Worm (Caenorhabditis elegans) whole organism, L4 larva: ENCODE results near the gene C27D8.2.

Source experiments
- Y105C5A.15 ChIP-seq: fragments of 200-800 bp; sonication (Bioruptor generic); IDR thresholded peaks from 2 replicates; pipeline ENCODE4 v1.3.6; 2022; ENCODE audit warnings: missing genetic modification characterization, missing compliant biosample characterization
- Y48G9A.11 ChIP-seq: fragments of 200-800 bp; sonication (Bioruptor generic); IDR thresholded peaks from 2 replicates; pipeline ENCODE4 v1.3.6; 2022; ENCODE audit warnings: missing genetic modification reagents, missing genetic modification characterization, missing compliant biosample characterization
- Y5F2A.4 ChIP-seq: fragments of 200-800 bp; sonication (Bioruptor generic); optimal IDR thresholded peaks from 2 replicates; lab custom pipeline; 2018; ENCODE audit warnings: mild to moderate bottlenecking, missing genetic modification characterization, missing compliant biosample characterization
- ZK337.2 ChIP-seq: fragments of 200-800 bp; sonication (Bioruptor generic); IDR thresholded peaks from 2 replicates; pipeline ENCODE4 v1.3.6; 2022; ENCODE audit warnings: missing genetic modification reagents, missing genetic modification characterization, missing compliant biosample characterization
- aha-1 ChIP-seq: fragments of 150-350 bp; peaks from one replicate; lab custom pipeline; 2014; ENCODE audit warnings: missing biosample characterization, missing genetic modification characterization
- arid-1 ChIP-seq: fragments of 200-800 bp; sonication (Bioruptor generic); conservative IDR thresholded peaks from 2 replicates; pipeline ENCODE4 v1.3.6; 2022; ENCODE audit warnings: missing genetic modification reagents, missing genetic modification characterization, missing compliant biosample characterization
- ceh-44 ChIP-seq: fragments of 200-800 bp; sonication (Bioruptor generic); IDR thresholded peaks from 2 replicates; pipeline ENCODE4 v1.3.6; 2022; ENCODE audit warnings: missing genetic modification reagents, missing genetic modification characterization, missing compliant biosample characterization
- ceh-62 ChIP-seq: sonication (generic microtip); optimal IDR thresholded peaks from 2 replicates; lab custom pipeline; 2017; ENCODE audit warnings: missing biosample characterization, missing genetic modification characterization
- ceh-82 ChIP-seq: sonication (generic microtip); optimal IDR thresholded peaks from 2 replicates; lab custom pipeline; 2017; ENCODE audit warnings: missing biosample characterization, missing genetic modification characterization
- ces-1 ChIP-seq: fragments of 150-350 bp; sonication (generic microtip); optimal IDR thresholded peaks from 4 replicates; lab custom pipeline; 2014; ENCODE audit warnings: missing biosample characterization, missing genetic modification reagents, missing genetic modification characterization
- daf-16 ChIP-seq, 3 experiments: sonication (generic microtip); optimal IDR thresholded peaks; 2 replicates each; lab custom pipeline; 2016 to 2017; ENCODE audit warnings: missing genetic modification characterization in 3 of 3, missing genetic modification reagents in 3 of 3, mild to moderate bottlenecking in 2 of 3, missing compliant biosample characterization in 2 of 3, missing biosample characterization in 1 of 3, moderate library complexity in 1 of 3
- dmd-6 ChIP-seq: fragments of 200-800 bp; sonication (Bioruptor generic); IDR thresholded peaks from 2 replicates; pipeline ENCODE4 v1.3.6; 2022; ENCODE audit warnings: missing genetic modification reagents, missing genetic modification characterization, missing compliant biosample characterization
- dmd-9 ChIP-seq: fragments of 200-800 bp; sonication (Bioruptor generic); IDR thresholded peaks from 2 replicates; pipeline ENCODE4 v1.3.6; 2022; ENCODE audit warnings: missing genetic modification reagents, missing genetic modification characterization, missing compliant biosample characterization
- dpl-1 ChIP-seq: fragments of 150-350 bp; optimal IDR thresholded peaks from 2 replicates; lab custom pipeline; 2014; ENCODE audit warnings: missing biosample characterization, missing genetic modification reagents, missing genetic modification characterization
- duxl-1 ChIP-seq: sonication (generic microtip); optimal IDR thresholded peaks from 2 replicates; lab custom pipeline; 2016; ENCODE audit warnings: mild to moderate bottlenecking, missing genetic modification characterization, moderate library complexity, missing compliant biosample characterization; ENCODE audit not compliant: poor library complexity
- dve-1 ChIP-seq: sonication (generic microtip); optimal IDR thresholded peaks from 2 replicates; lab custom pipeline; 2017; ENCODE audit warnings: antibody characterized with exemption, mild to moderate bottlenecking, missing genetic modification characterization, missing compliant biosample characterization; ENCODE audit not compliant: insufficient read depth
- egl-27 ChIP-seq: sonication (generic microtip); optimal IDR thresholded peaks from 3 replicates; lab custom pipeline; 2017; ENCODE audit warnings: missing biosample characterization, missing genetic modification reagents, missing genetic modification characterization
- fkh-10 ChIP-seq: fragments of 150-350 bp; optimal IDR thresholded peaks from 2 replicates; lab custom pipeline; 2014; ENCODE audit warnings: missing biosample characterization, missing genetic modification reagents, missing genetic modification characterization
- fos-1 ChIP-seq: fragments of 150-350 bp; optimal IDR thresholded peaks from 2 replicates; lab custom pipeline; 2014; ENCODE audit warnings: missing biosample characterization, missing genetic modification characterization
- hlh-11 ChIP-seq: fragments of 200-800 bp; sonication (Bioruptor generic); optimal IDR thresholded peaks from 2 replicates; lab custom pipeline; 2018; ENCODE audit warnings: mild to moderate bottlenecking, missing genetic modification characterization, missing compliant biosample characterization
- hlh-30 ChIP-seq: sonication (generic microtip); optimal IDR thresholded peaks from 2 replicates; lab custom pipeline; 2017; ENCODE audit warnings: antibody characterized with exemption, mild to moderate bottlenecking, missing genetic modification characterization, missing compliant biosample characterization; ENCODE audit not compliant: insufficient read depth
- hmg-1.1 ChIP-seq: fragments of 200-800 bp; sonication (Bioruptor generic); IDR thresholded peaks from 2 replicates; pipeline ENCODE4 v1.3.6; 2022; ENCODE audit warnings: missing genetic modification reagents, missing genetic modification characterization, missing compliant biosample characterization
- jun-1 ChIP-seq: fragments of 150-350 bp; optimal IDR thresholded peaks from 2 replicates; lab custom pipeline; 2014; ENCODE audit warnings: missing biosample characterization, missing genetic modification reagents, missing genetic modification characterization
- lim-7 ChIP-seq: fragments of 200-800 bp; sonication (Bioruptor generic); IDR thresholded peaks from 2 replicates; pipeline ENCODE4 v1.3.6; 2022; ENCODE audit warnings: missing genetic modification characterization, missing compliant biosample characterization
- lin-1 ChIP-seq: fragments of 200-800 bp; sonication (Bioruptor generic); IDR thresholded peaks from 2 replicates; pipeline ENCODE4 v1.3.6; 2022; ENCODE audit warnings: missing genetic modification reagents, missing genetic modification characterization, missing compliant biosample characterization
- lin-13 ChIP-seq: fragments of 150-350 bp; optimal IDR thresholded peaks from 2 replicates; lab custom pipeline; 2014; ENCODE audit warnings: missing biosample characterization, missing genetic modification reagents, missing genetic modification characterization
- lin-29 ChIP-seq: fragments of 200-800 bp; sonication (Bioruptor generic); IDR thresholded peaks from 2 replicates; pipeline ENCODE4 v1.3.6; 2022; ENCODE audit warnings: missing genetic modification reagents, missing genetic modification characterization, missing compliant biosample characterization
- madf-9 ChIP-seq: fragments of 200-800 bp; sonication (Bioruptor generic); conservative IDR thresholded peaks from 2 replicates; pipeline ENCODE4 v1.3.6; 2022; ENCODE audit warnings: missing genetic modification reagents, missing genetic modification characterization, missing compliant biosample characterization
- mxl-2 ChIP-seq: fragments of 200-800 bp; sonication (Bioruptor generic); conservative IDR thresholded peaks from 2 replicates; pipeline ENCODE4 v1.3.6; 2022; ENCODE audit warnings: missing genetic modification reagents, missing genetic modification characterization, missing compliant biosample characterization
- mxl-3 ChIP-seq: fragments of 200-800 bp; sonication (Bioruptor generic); optimal IDR thresholded peaks from 2 replicates; lab custom pipeline; 2018; ENCODE audit warnings: mild to moderate bottlenecking, missing genetic modification characterization, missing compliant biosample characterization
- nhr-102 ChIP-seq: sonication (generic microtip); optimal IDR thresholded peaks from 2 replicates; lab custom pipeline; 2016; ENCODE audit warnings: mild to moderate bottlenecking, missing genetic modification characterization, moderate library complexity, missing compliant biosample characterization
- nhr-11 ChIP-seq: fragments of 150-350 bp; optimal IDR thresholded peaks from 2 replicates; lab custom pipeline; 2014; ENCODE audit warnings: missing biosample characterization, missing genetic modification characterization
- nhr-111 ChIP-seq: fragments of 200-800 bp; sonication (Bioruptor generic); optimal IDR thresholded peaks from 2 replicates; lab custom pipeline; 2018; ENCODE audit warnings: mild to moderate bottlenecking, missing genetic modification characterization, missing compliant biosample characterization
- nhr-25 ChIP-seq: sonication (generic microtip); optimal IDR thresholded peaks from 2 replicates; lab custom pipeline; 2017; ENCODE audit warnings: missing genetic modification characterization, mild to moderate bottlenecking, missing compliant biosample characterization, antibody characterized with exemption, moderate library complexity, borderline replicate concordance; ENCODE audit not compliant: insufficient read depth
- nhr-28 ChIP-seq: fragments of 150-350 bp; optimal IDR thresholded peaks from 2 replicates; lab custom pipeline; 2014; ENCODE audit warnings: missing biosample characterization, missing genetic modification characterization
- nhr-42 ChIP-seq: fragments of 200-800 bp; sonication (Bioruptor generic); IDR thresholded peaks from 2 replicates; pipeline ENCODE4 v1.3.6; 2022; ENCODE audit warnings: missing genetic modification characterization, missing compliant biosample characterization
- php-3 ChIP-seq: fragments of 200-800 bp; sonication (Bioruptor generic); IDR thresholded peaks from 2 replicates; pipeline ENCODE4 v1.3.6; 2022; ENCODE audit warnings: missing genetic modification reagents, missing genetic modification characterization, missing compliant biosample characterization
- rbr-2 ChIP-seq: sonication (generic microtip); optimal IDR thresholded peaks from 2 replicates; lab custom pipeline; 2016; ENCODE audit warnings: missing genotype, missing genetic modification characterization, missing compliant biosample characterization
- saeg-2 ChIP-seq: fragments of 200-800 bp; sonication (Bioruptor generic); IDR thresholded peaks from 2 replicates; pipeline ENCODE4 v1.3.6; 2022; ENCODE audit warnings: missing genetic modification reagents, missing genetic modification characterization, missing compliant biosample characterization
- sdz-12 ChIP-seq: fragments of 200-800 bp; sonication (Bioruptor generic); optimal IDR thresholded peaks from 2 replicates; lab custom pipeline; 2018; ENCODE audit warnings: mild to moderate bottlenecking, missing genetic modification characterization, missing compliant biosample characterization
- set-16 ChIP-seq: fragments of 200-800 bp; sonication (Bioruptor generic); IDR thresholded peaks from 2 replicates; pipeline ENCODE4 v1.3.6; 2022; ENCODE audit warnings: missing genetic modification reagents, missing genetic modification characterization, missing compliant biosample characterization
- snpc-1.2 ChIP-seq: fragments of 200-800 bp; sonication (Bioruptor generic); IDR thresholded peaks from 2 replicates; pipeline ENCODE4 v1.3.6; 2022; ENCODE audit warnings: missing genetic modification reagents, missing genetic modification characterization, missing compliant biosample characterization
- tra-1 ChIP-seq: fragments of 200-800 bp; sonication (Bioruptor generic); IDR thresholded peaks from 2 replicates; pipeline ENCODE4 v1.3.6; 2022; ENCODE audit warnings: missing genetic modification reagents, missing genetic modification characterization, missing compliant biosample characterization
- vab-7 ChIP-seq: fragments of 200-800 bp; sonication (Bioruptor generic); IDR thresholded peaks from 2 replicates; pipeline ENCODE4 v1.3.6; 2022; ENCODE audit warnings: missing genetic modification reagents, missing genetic modification characterization, missing compliant biosample characterization
- zfp-3 ChIP-seq: fragments of 200-800 bp; sonication (Bioruptor generic); conservative IDR thresholded peaks from 2 replicates; pipeline ENCODE4 v1.3.6; 2022; ENCODE audit warnings: missing genetic modification reagents, missing genetic modification characterization, missing compliant biosample characterization
- ztf-7 ChIP-seq: fragments of 150-350 bp; optimal IDR thresholded peaks from 2 replicates; lab custom pipeline; 2014; ENCODE audit warnings: missing biosample characterization, missing genetic modification characterization

The C27D8.2 gene

ce11 chrIV:12685827-12686226, 25.2 kb upstream of the C27D8.2 start:
- TF ChIP-seq ceh-44 (no peak), nhr-11 (tag; lab: Kevin White, UChicago) (no peak), madf-9 (GFP tag; lab: Robert Waterston, UW) (no peak), hlh-30 (tag; lab: Kevin White, UChicago) (no peak), duxl-1 (tag; lab: Kevin White, UChicago) (no peak), set-16 (no peak), nhr-42 (GFP tag; lab: Robert Waterston, UW) (no peak), Y105C5A.15 (GFP tag; lab: Robert Waterston, UW) (no peak), ceh-62 (tag; lab: Kevin White, UChicago) (no peak), lin-13 (GFP tag; lab: Kevin White, UChicago) (no peak), arid-1 (no peak), ceh-82 (tag; lab: Kevin White, UChicago) (no peak), dmd-6 (no peak), hlh-11 (no peak)

- no peak for TF ChIP-seq daf-16 (GFP tag; optimal IDR thresholded peaks at IDR 0.05; lab: Kevin White, UChicago)
- peak; percentile 46 for TF ChIP-seq daf-16 (tag; optimal IDR thresholded peaks at IDR 0.05; lab: Kevin White, UChicago)
- TF ChIP-seq nhr-102 = no peak
These were observed 22.6 kb upstream of the C27D8.2 start, which contains the start of gene T23B5.3 for ce11 chrIV:12688370-12688769. T23B5.3 (plus strand) TSS chrIV:12688670.

- TF ChIP-seq fkh-10 (GFP tag; lab: Kevin White, UChicago) (no peak), sdz-12 (GFP tag; lab: Kevin White, UChicago) (no peak), ZK337.2 (no peak), zfp-3 (GFP tag; lab: Robert Waterston, UW) (no peak), aha-1 (tag; lab: Kevin White, UChicago) (no peak), Y5F2A.4 (no peak), hmg-1.1 (GFP tag; lab: Robert Waterston, UW) (no peak), lim-7 (no peak), Y48G9A.11 (GFP tag; lab: Robert Waterston, UW) (no peak), jun-1 (tag; lab: Kevin White, UChicago) (no peak), dve-1 (no peak), egl-27 (no peak), dpl-1 (GFP tag; lab: Kevin White, UChicago) (no peak), rbr-2 (tag; lab: Kevin White, UChicago) (no peak), nhr-25 (tag; lab: Kevin White, UChicago) (no peak), nhr-111 (no peak), vab-7 (GFP tag; lab: Robert Waterston, UW) (no peak), fos-1 (tag; lab: Kevin White, UChicago) (no peak)
These were observed 21.7 kb upstream of the C27D8.2 start for ce11 chrIV:12689292-12689691.

ce11 chrIV:12689709-12690142, 21.3 kb upstream of the C27D8.2 start:
- no peak for TF ChIP-seq ces-1 (GFP tag; lab: Kevin White, UChicago)
- TF ChIP-seq hlh-11 = peak; percentile 88
- no peak for TF ChIP-seq lin-29
- no peak for TF ChIP-seq snpc-1.2 (GFP tag; lab: Robert Waterston, UW)
- peak; percentile 90 for TF ChIP-seq php-3 (GFP tag; lab: Robert Waterston, UW)
- peak; percentile 95 for TF ChIP-seq tra-1 (GFP tag; lab: Robert Waterston, UW)
- peak in 1 of 2 experiments; percentile 57 for TF ChIP-seq daf-16 (GFP tag; optimal IDR thresholded peaks at IDR 0.05; lab: Kevin White, UChicago)
- peak; percentile 73 for TF ChIP-seq daf-16 (tag; optimal IDR thresholded peaks at IDR 0.05; lab: Kevin White, UChicago)
- TF ChIP-seq dmd-9 (GFP tag; lab: Robert Waterston, UW) = no peak
- TF ChIP-seq dve-1 = peak; percentile 81
- TF ChIP-seq saeg-2 (GFP tag; lab: Robert Waterston, UW) = no peak
- no peak for TF ChIP-seq ZK337.2
- peak; percentile 76 for TF ChIP-seq nhr-102
- peak; percentile 98 for TF ChIP-seq dmd-6
- no peak for TF ChIP-seq aha-1 (tag; lab: Kevin White, UChicago)
- no peak for TF ChIP-seq mxl-2
- peak; percentile 81 for TF ChIP-seq lin-1 (GFP tag; lab: Robert Waterston, UW)
- TF ChIP-seq ztf-7 (tag; lab: Kevin White, UChicago) = no peak
- no peak for TF ChIP-seq rbr-2 (tag; lab: Kevin White, UChicago)
- TF ChIP-seq nhr-28 (tag; lab: Kevin White, UChicago) = peak; percentile 88
- peak; percentile 53 for TF ChIP-seq mxl-3 (GFP tag; lab: Kevin White, UChicago)
